Fruit fly (Drosophila melanogaster): ENCODE results near the gene CG13284.

dm6 chr2L:16826872-16827506 is 21.5 kb downstream of the CG13284 start, which contains the start of gene AspRS-m:
- TF ChIP-seq pad (GFP tag; optimal IDR thresholded peaks at IDR 0.05) (no peak), Crg-1 (GFP tag; optimal IDR thresholded peaks at IDR 0.05) (no peak), cnc (optimal IDR thresholded peaks at IDR 0.05) (no peak), CG14711 (tag; optimal IDR thresholded peaks at IDR 0.05) (peak; percentile 40), Mnt (GFP tag; optimal IDR thresholded peaks at IDR 0.05) (peak; percentile 65), CG5204 (GFP tag; optimal IDR thresholded peaks at IDR 0.05) (no peak), CG12768 (GFP tag; optimal IDR thresholded peaks at IDR 0.05) (no peak), cic (GFP tag; optimal IDR thresholded peaks at IDR 0.05) (no peak), CG33017 (tag; optimal IDR thresholded peaks at IDR 0.05) (no peak), kay (GFP tag; ENCODE audit: borderline replicate concordance) (no peak), CG7045 (GFP tag; optimal IDR thresholded peaks at IDR 0.05) (no peak)

Data from whole organism, adult.